Worm (Caenorhabditis elegans) whole organism, late embryonic: ENCODE measurements around the gene C07A9.9.

Source experiments
- hlh-30 ChIP-seq: sonication (generic microtip); optimal IDR thresholded peaks from 2 replicates; lab custom pipeline; 2017; ENCODE audit warnings: antibody characterized with exemption, missing genetic modification characterization, missing compliant biosample characterization; ENCODE audit not compliant: insufficient read depth
- lin-11 ChIP-seq: fragments of 200-800 bp; sonication (Bioruptor generic); optimal IDR thresholded peaks from 2 replicates; lab custom pipeline; 2018; ENCODE audit warnings: mild to moderate bottlenecking, missing genetic modification characterization, missing compliant biosample characterization
- pha-4 ChIP-seq: fragments of 150-350 bp; optimal IDR thresholded peaks from 2 replicates; lab custom pipeline; 2018; ENCODE audit warnings: missing biosample characterization, missing genetic modification reagents, missing genetic modification characterization
- unc-86 ChIP-seq: sonication (generic microtip); optimal IDR thresholded peaks from 2 replicates; lab custom pipeline; 2016; ENCODE audit warnings: missing genetic modification characterization, missing compliant biosample characterization

DNA sequence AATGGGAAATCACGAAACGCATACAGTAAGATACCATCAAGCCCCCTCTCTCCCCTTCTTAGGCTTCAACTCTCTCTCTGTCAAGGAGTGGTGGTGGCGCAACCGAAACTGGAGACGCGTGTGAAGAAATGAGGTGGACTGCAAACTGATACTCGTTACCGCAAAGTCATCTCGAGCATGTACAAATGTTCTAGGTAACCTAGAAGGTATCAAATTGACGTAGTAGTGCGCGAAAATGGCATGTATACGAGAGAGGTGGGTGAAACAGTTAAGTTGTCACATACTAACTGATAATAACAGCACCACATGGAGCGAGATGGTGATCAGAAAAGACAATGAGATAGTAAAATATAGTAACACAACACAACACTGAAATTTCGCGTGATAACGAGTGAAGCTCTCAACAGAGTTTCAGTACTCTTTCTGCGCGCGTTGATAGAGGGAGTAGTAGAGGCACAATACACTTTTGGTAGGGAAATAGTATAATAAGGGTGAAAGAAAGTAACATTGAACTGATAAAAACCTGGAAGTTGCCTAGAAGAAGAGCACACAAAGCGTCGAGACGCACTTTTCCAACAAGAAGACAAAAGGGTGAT, 29.2 kb downstream of the C07A9.9 start:
- no peak for TF ChIP-seq pha-4 (tag; lab: Kevin White, UChicago)
- no peak for TF ChIP-seq hlh-30
- no peak for TF ChIP-seq lin-11 (tag; lab: Kevin White, UChicago)
- TF ChIP-seq unc-86 (tag; lab: Kevin White, UChicago), result no peak
